Fruit fly (Drosophila melanogaster) S2 (cell line): ENCODE results near the gene Usp14.

Experiments
- CG8478 ChIP-seq: fragments of >200 bp; optimal IDR thresholded peaks from 2 replicates; lab custom pipeline; 2018
- CTCF ChIP-seq, 2 experiments: fragments of >200 bp; optimal IDR thresholded peaks; 2 replicates each; lab custom pipeline; 2018

- no peak for TF ChIP-seq CG8478 (lab: Kevin White, UChicago)
- peak in 1 of 2 experiments; percentile 13 for TF ChIP-seq CTCF (optimal IDR thresholded peaks at IDR 0.05; lab: Kevin White, UChicago)
Measured at dm6 chr2L:10263343-10263744, 50.9 kb downstream of the Usp14 start, which contains the start of gene Rsf1.
